Worm (Caenorhabditis elegans): ENCODE data around the gene srh-250.

srh-250 gene

ce11 chrII:3878330-3878729 lies at the start of gene srh-250:
srh-250 (plus strand) TSS chrII:3878630.
- no peak for TF ChIP-seq unc-62 (GFP tag; optimal IDR thresholded peaks at IDR 0.05)

ce11 chrII:3829623-3830022 lies 48.8 kb upstream of the srh-250 start:
- TF ChIP-seq unc-62 (GFP tag; optimal IDR thresholded peaks at IDR 0.05), result no peak

ce11 chrII:3832383-3832782 lies 46.0 kb upstream of the srh-250 start, which contains the start of gene F54D10.9:
F54D10.9 (minus strand) TSS chrII:3832483.
- no peak for TF ChIP-seq unc-62 (GFP tag; optimal IDR thresholded peaks at IDR 0.05)

ce11 chrII:3835915-3836314 lies 42.5 kb upstream of the srh-250 start, which contains the start of gene oac-4:
oac-4 (minus strand) TSS chrII:3836015.
- no peak for TF ChIP-seq unc-62 (GFP tag; optimal IDR thresholded peaks at IDR 0.05)

- no peak for TF ChIP-seq unc-62 (GFP tag; optimal IDR thresholded peaks at IDR 0.05)
Observed at ce11 chrII:3839562-3839961, 38.9 kb upstream of the srh-250 start, which contains the start of gene C17A2.4. C17A2.4 (plus strand) TSS chrII:3839862.

- TF ChIP-seq unc-62 (GFP tag; optimal IDR thresholded peaks at IDR 0.05), result no peak
Observed at ce11 chrII:3843305-3843704, 35.1 kb upstream of the srh-250 start, which contains the start of the genes C17A2.7 and C17A2.3. C17A2.7 (minus strand) TSS chrII:3843405. C17A2.3 (plus strand) TSS chrII:3843609.

ce11 chrII:3846028-3846427 lies 32.4 kb upstream of the srh-250 start, which contains the start of gene C17A2.2:
C17A2.2 (plus strand) TSS chrII:3846328.
- TF ChIP-seq unc-62 (GFP tag; optimal IDR thresholded peaks at IDR 0.05), result no peak

ce11 chrII:3850655-3851054 lies 27.8 kb upstream of the srh-250 start, which contains the start of gene nhr-72:
nhr-72 (minus strand) TSS chrII:3850755.
- no peak for TF ChIP-seq unc-62 (GFP tag; optimal IDR thresholded peaks at IDR 0.05)

ce11 chrII:3852654-3853053 lies 25.8 kb upstream of the srh-250 start, which contains the start of gene nhr-257:
nhr-257 (plus strand) TSS chrII:3852954.
- TF ChIP-seq unc-62 (GFP tag; optimal IDR thresholded peaks at IDR 0.05), result no peak

ce11 chrII:3860826-3861225 lies 17.6 kb upstream of the srh-250 start, which contains the start of gene oac-11:
oac-11 (minus strand) TSS chrII:3860926.
- TF ChIP-seq unc-62 (GFP tag; optimal IDR thresholded peaks at IDR 0.05), result no peak

- no peak for TF ChIP-seq unc-62 (GFP tag; optimal IDR thresholded peaks at IDR 0.05)
Observed at ce11 chrII:3862053-3862452, 16.4 kb upstream of the srh-250 start.

- no peak for TF ChIP-seq unc-62 (GFP tag; optimal IDR thresholded peaks at IDR 0.05)
Observed at ce11 chrII:3864652-3865051, 13.8 kb upstream of the srh-250 start, which contains the start of gene nhr-261. nhr-261 (minus strand) TSS chrII:3864752.

- TF ChIP-seq unc-62 (GFP tag; optimal IDR thresholded peaks at IDR 0.05), result no peak
Observed at ce11 chrII:3869601-3870000, 8.8 kb upstream of the srh-250 start, which contains the start of gene oac-10. oac-10 (plus strand) TSS chrII:3869901.

- TF ChIP-seq unc-62 (GFP tag; optimal IDR thresholded peaks at IDR 0.05), result no peak
Observed at ce11 chrII:3877127-3877526, 1.3 kb upstream of the srh-250 start, which contains the start of gene nep-3. nep-3 (minus strand) TSS chrII:3877227.

- TF ChIP-seq unc-62 (GFP tag; optimal IDR thresholded peaks at IDR 0.05), result no peak
Observed at ce11 chrII:3877874-3878273, 556 bp upstream of the srh-250 start, which contains the start of gene sdz-7. sdz-7 (minus strand) TSS chrII:3877974.

ce11 chrII:3879945-3880344 lies 1.5 kb downstream of the srh-250 start, which contains the start of gene nhr-166:
nhr-166 (plus strand) TSS chrII:3880245.
- TF ChIP-seq unc-62 (GFP tag; optimal IDR thresholded peaks at IDR 0.05), result no peak

ce11 chrII:3891124-3891523 lies 12.7 kb downstream of the srh-250 start, which contains the start of gene F53C3.8:
F53C3.8 (plus strand) TSS chrII:3891424.
- TF ChIP-seq unc-62 (GFP tag; optimal IDR thresholded peaks at IDR 0.05), result no peak
